Worm (Caenorhabditis elegans) whole organism, L4 larva: ENCODE results near the gene C49H3.6.
A peak's percentile ranks its signal among the peaks of the same experiment; 100 is the strongest.

Experiments
- F44E2.7 ChIP-seq: fragments of 200-800 bp; sonication (Bioruptor generic); IDR thresholded peaks from 2 replicates; pipeline ENCODE4 v2.1.2; 2022; ENCODE audit warnings: missing genetic modification characterization, missing compliant biosample characterization
- aha-1 ChIP-seq: fragments of 150-350 bp; peaks from one replicate; lab custom pipeline; 2014; ENCODE audit warnings: missing biosample characterization, missing genetic modification characterization
- daf-19 ChIP-seq: fragments of 200-800 bp; sonication (Bioruptor generic); conservative IDR thresholded peaks from 2 replicates; pipeline ENCODE4 v1.3.6; 2022; ENCODE audit warnings: missing genetic modification characterization, missing compliant biosample characterization
- unc-62 ChIP-seq, 3 experiments: fragments of 150-350 bp in 1 of 3; sonication (generic microtip); optimal IDR thresholded peaks in 2 of 3; peaks in 1 of 3; 1 replicate in 1 of 3; 2 replicates in 2 of 3; lab custom pipeline; 2014 to 2017; ENCODE audit warnings: missing biosample characterization in 3 of 3, missing genetic modification characterization in 3 of 3, missing genetic modification reagents in 3 of 3, missing genotype in 1 of 3

The C49H3.6 gene

DNA sequence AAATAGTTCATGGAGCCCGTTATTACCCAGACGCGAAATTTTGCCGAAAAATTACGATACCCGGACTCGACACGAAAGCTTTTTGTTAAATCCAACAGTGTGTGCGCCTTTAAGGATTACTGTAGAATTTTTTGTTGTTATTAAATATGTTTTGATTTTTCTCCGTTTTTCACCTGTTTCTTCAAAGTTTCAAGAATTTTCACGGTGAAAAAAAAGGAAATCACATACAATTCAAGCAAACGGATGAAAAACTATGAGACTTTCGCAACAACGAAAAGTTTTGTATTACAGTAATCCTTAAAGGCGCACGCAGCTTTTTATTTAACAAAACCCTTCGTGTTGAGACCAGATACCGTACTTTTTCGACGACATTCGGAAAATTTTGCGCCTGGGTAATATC, 50.5 kb downstream of the C49H3.6 start:
- TF ChIP-seq daf-19 (GFP tag; lab: Robert Waterston, UW), result no peak
- TF ChIP-seq unc-62 (GFP tag; optimal IDR thresholded peaks at IDR 0.05 in 1 of 2; lab: Kevin White, UChicago), result peak in 1 of 2 experiments; percentile 80
- no peak for TF ChIP-seq unc-62 (tag; optimal IDR thresholded peaks at IDR 0.05; lab: Kevin White, UChicago)
- TF ChIP-seq, all 104 proteins: peak for 1

DNA sequence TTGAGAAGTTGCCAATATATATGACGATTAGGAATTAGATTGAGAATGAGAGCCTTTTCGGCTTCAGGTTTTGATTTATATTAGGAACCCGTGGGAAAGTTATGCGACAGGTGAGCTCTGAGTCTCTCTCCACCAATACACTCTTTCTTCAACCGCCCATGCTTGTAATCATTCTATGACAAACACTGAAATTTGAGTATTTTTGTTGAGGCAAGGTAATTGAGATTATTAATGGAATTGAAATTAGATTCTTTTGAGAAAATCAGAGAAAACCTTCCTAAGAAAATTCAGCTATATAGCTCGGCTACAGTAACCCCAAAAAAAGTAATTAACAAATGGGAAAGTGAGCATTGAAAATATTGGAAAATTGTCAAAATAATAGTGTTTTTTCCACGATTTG, 52.3 kb downstream of the C49H3.6 start, which contains the start of gene ceh-19:
TSS of gene ceh-19 (minus strand) at position 101 of the 400 bp plus-strand sequence.
- TF ChIP-seq F44E2.7 (GFP tag; lab: Robert Waterston, UW) (no peak), aha-1 (tag; lab: Kevin White, UChicago) (peak; percentile 57)
